Worm (Caenorhabditis elegans) whole organism, mixed stage, embryonic: ENCODE data around the gene F11E6.10.

Source experiments
- blmp-1 ChIP-seq: fragments of 150-350 bp; optimal IDR thresholded peaks from 2 replicates; lab custom pipeline; 2014; ENCODE audit warnings: missing biosample characterization, missing genetic modification characterization
- elt-3 ChIP-seq: fragments of 150-350 bp; optimal IDR thresholded peaks from 2 replicates; lab custom pipeline; 2014; ENCODE audit warnings: missing biosample characterization, missing genetic modification characterization
- lsy-2 ChIP-seq: fragments of 150-350 bp; optimal IDR thresholded peaks from 2 replicates; lab custom pipeline; 2014; ENCODE audit warnings: missing biosample characterization, missing genetic modification characterization
- mep-1 ChIP-seq: fragments of 150-350 bp; optimal IDR thresholded peaks from 2 replicates; lab custom pipeline; 2017; ENCODE audit warnings: missing biosample characterization, missing genetic modification reagents, missing genetic modification characterization, inconsistent platforms
- nhr-28 ChIP-seq: fragments of 150-350 bp; optimal IDR thresholded peaks from 2 replicates; lab custom pipeline; 2014; ENCODE audit warnings: missing biosample characterization, missing genetic modification characterization

- TF ChIP-seq blmp-1 = no peak
- TF ChIP-seq nhr-28 = no peak
- no peak for TF ChIP-seq lsy-2
- no peak for TF ChIP-seq elt-3 (tag; lab: Kevin White, UChicago)
- TF ChIP-seq mep-1 (tag; lab: Kevin White, UChicago) = no peak
These were observed 36.0 kb downstream of the F11E6.10 start for ce11 chrIV:17426970-17427369.
